Worm (Caenorhabditis elegans): ENCODE measurements around the gene tbb-6.

- no peak for TF ChIP-seq tab-1 (GFP tag; IDR thresholded peaks at IDR 0.05)
- TF ChIP-seq med-1 (GFP tag; optimal IDR thresholded peaks at IDR 0.05; ENCODE audit: insufficient read depth): no peak
- no peak for TF ChIP-seq flt-1 (GFP tag; IDR thresholded peaks at IDR 0.05)
- no peak for TF ChIP-seq ztf-29 (GFP tag; IDR thresholded peaks at IDR 0.05)
- no peak for TF ChIP-seq T22C8.4 (GFP tag; IDR thresholded peaks at IDR 0.05)
- TF ChIP-seq ref-1 (GFP tag; conservative IDR thresholded peaks at IDR 0.05): no peak
- no peak for TF ChIP-seq cog-1 (tag; optimal IDR thresholded peaks at IDR 0.05)
These were observed 44.3 kb downstream of the tbb-6 start for ce11 chrV:12305677-12306076.
